Worm (Caenorhabditis elegans) whole organism, L3 larva: ENCODE results near the gene mex-5.

Experiments
- R02D3.7 ChIP-seq: fragments of 150-350 bp; optimal IDR thresholded peaks from 2 replicates; lab custom pipeline; 2014; ENCODE audit warnings: missing biosample characterization, missing genetic modification characterization
- ZK546.5 ChIP-seq: sonication (generic microtip); optimal IDR thresholded peaks from 2 replicates; lab custom pipeline; 2017; ENCODE audit warnings: missing biosample characterization, missing genetic modification characterization
- ama-1 ChIP-seq: fragments of 150-350 bp; optimal IDR thresholded peaks from 2 replicates; lab custom pipeline; 2018
- ceh-28 ChIP-seq: fragments of 150-350 bp; optimal IDR thresholded peaks from 2 replicates; lab custom pipeline; 2014; ENCODE audit warnings: missing biosample characterization, missing genetic modification reagents, missing genetic modification characterization
- egl-27 ChIP-seq: sonication (generic microtip); optimal IDR thresholded peaks from 4 replicates; lab custom pipeline; 2017; ENCODE audit warnings: missing biosample characterization, missing genetic modification reagents, missing genetic modification characterization
- eor-1 ChIP-seq, 2 experiments: fragments of 150-350 bp; optimal IDR thresholded peaks; 2 replicates each; lab custom pipeline; 2014 to 2018; ENCODE audit warnings: missing biosample characterization in 2 of 2, missing genetic modification characterization in 2 of 2
- nfya-1 ChIP-seq: sonication (generic microtip); optimal IDR thresholded peaks from 2 replicates; lab custom pipeline; 2017; ENCODE audit warnings: missing genetic modification characterization, mild to moderate bottlenecking, missing compliant biosample characterization, antibody characterized with exemption, moderate library complexity; ENCODE audit not compliant: insufficient read depth
- nhr-23 ChIP-seq: fragments of 150-350 bp; optimal IDR thresholded peaks from 2 replicates; lab custom pipeline; 2014; ENCODE audit warnings: missing biosample characterization, missing genetic modification reagents, missing genetic modification characterization
- pqm-1 ChIP-seq: fragments of 150-350 bp; optimal IDR thresholded peaks from 2 replicates; lab custom pipeline; 2017; ENCODE audit warnings: missing biosample characterization, missing genetic modification characterization, inconsistent platforms
- unc-39 ChIP-seq: sonication (generic microtip); optimal IDR thresholded peaks from 4 replicates; lab custom pipeline; 2017; ENCODE audit warnings: missing biosample characterization, missing genetic modification characterization
- ztf-11 ChIP-seq: fragments of 150-350 bp; optimal IDR thresholded peaks from 2 replicates; lab custom pipeline; 2014; ENCODE audit warnings: missing biosample characterization, missing genetic modification characterization

mex-5 gene

DNA sequence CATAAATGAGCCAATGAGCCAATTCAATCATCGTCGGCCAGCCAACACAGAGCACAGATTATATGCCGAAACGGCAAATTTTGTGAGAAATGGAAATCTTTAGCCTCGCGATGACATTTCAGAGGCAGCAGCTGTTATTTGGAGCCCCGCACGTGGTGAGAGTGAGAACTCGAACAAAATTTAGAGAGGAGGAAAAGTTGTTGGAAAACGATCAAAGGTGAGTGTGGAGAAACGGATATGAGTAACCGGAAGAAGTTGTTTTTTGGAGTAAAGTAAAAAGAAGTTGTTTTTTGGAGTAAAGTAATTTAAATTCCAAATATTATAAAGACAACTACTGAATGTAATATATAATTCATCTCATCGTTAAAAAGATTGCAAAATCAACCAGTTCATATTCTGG lies 45.2 kb downstream of the mex-5 start, which contains the start of gene Y62E10A.13:
Gene Y62E10A.13, minus strand, starts transcription at position 326 of the 400 bp plus-strand sequence.
- TF ChIP-seq nhr-23 (tag; lab: Kevin White, UChicago) (no peak), ztf-11 (tag; lab: Kevin White, UChicago) (no peak), unc-39 (tag; lab: Kevin White, UChicago) (no peak), eor-1 (tag; optimal IDR thresholded peaks at IDR 0.05; lab: Kevin White, UChicago) (no peak), R02D3.7 (tag; lab: Kevin White, UChicago) (no peak)

DNA sequence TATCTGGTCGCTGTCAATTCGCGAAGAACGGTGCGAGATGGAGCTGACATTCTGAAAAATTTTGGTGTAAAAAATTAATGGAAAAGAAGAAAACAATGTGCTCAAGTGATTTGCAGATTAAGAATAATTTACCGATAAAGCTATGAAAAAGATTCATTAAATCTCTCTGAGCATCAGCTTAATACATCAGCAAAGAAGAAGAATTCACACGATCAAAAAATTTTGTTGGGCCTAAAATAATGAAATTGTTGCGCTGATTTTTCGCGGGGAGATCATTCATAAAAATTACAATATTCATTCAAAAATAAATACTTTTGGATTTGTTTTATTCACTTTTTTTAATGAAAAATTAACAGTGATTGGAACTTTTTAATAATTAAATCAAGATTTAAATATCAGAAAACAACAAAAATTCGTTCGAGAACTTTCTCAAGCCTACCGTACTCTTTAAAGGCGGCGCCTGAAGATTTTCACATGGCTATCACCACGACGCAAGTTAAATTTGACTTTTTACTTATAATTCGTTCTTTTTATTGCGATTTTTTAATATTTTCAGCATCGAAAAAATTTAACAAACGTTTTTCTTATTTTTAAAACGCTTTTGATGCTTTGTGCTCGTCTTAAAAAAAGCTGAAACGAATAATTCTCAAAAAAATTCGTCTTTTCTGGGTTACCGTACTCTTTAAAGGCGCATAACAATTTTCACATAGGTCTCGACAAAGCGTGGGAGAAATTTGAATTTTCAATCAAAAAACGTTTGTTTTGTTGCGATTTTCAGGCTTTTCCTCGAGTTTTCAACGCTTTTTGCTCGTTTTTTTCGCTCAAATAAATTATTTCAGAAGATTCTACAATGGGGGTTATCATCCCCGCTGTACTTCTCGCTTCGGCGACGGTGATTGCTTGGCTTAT lies 47.2 kb downstream of the mex-5 start, which contains the start of the genes memi-2 and cyp-31A5:
Gene memi-2, minus strand, starts transcription at position 51 of the 909 bp plus-strand sequence.
Gene cyp-31A5, plus strand, starts transcription at position 834 of the 909 bp plus-strand sequence.
- TF ChIP-seq eor-1 (tag; optimal IDR thresholded peaks at IDR 0.05; lab: Kevin White, UChicago) (no peak), pqm-1 (tag; lab: Kevin White, UChicago) (no peak), ama-1 (lab: Kevin White, UChicago) (no peak), ZK546.5 (tag; lab: Kevin White, UChicago) (no peak), nfya-1 (tag; lab: Kevin White, UChicago) (no peak), ceh-28 (tag; lab: Kevin White, UChicago) (no peak), egl-27 (no peak)
